Worm (Caenorhabditis elegans): Measurements from ENCODE around the gene srh-118.

DNA sequence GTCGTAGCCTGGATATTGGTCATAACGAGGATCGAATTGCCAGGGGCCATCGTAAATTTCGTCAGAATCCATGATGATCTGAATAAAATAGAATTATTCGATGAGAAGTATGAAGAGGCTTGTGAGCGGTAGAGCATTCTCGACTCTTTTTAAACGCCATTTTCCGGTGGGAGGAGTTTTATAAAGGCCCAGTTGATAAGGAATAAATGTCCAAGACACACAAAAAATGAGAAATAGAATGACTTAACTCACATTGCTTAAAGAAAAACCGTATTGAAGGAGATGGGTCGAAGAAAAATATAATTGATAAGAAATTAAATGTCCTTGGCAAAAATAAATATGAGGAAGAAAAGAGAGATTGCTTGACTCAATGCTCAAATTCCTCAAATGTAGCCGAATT is 26.8 kb downstream of the srh-118 start, which contains the start of gene F20E11.17:
- TF ChIP-seq mep-1 (tag; optimal IDR thresholded peaks at IDR 0.05) (no peak), nhr-237 (tag; optimal IDR thresholded peaks at IDR 0.05) (no peak)

All from whole organism, mixed stage, embryonic.